Worm (Caenorhabditis elegans): ENCODE results near the gene F47G9.6.
"Not testable (repeated sequence)": the region's sequence is repeated elsewhere in the genome, so short reads cannot be mapped to it uniquely, and the experiment has no call there.

Gene F47G9.6

DNA sequence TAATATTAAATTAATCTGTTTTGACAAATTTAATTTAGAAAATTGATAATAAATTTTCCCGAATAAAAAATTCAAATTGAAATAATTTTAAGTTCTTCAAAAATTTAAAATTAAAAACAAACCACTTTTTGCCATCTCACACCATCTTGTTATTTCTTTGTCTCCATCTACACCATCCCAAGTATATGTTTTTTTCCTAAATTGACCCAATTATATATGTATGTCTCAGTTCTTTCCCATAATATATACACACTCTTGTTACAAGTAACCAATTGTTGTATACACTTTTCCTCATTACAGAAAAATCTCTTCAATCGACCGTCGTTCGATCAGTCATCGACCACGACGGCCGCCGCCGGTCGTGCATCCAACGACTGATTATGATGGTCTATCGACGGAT, 46.9 kb upstream of the F47G9.6 start, which contains the start of gene gly-20:
Gene gly-20 (plus strand): TSS at position 301 of the 400 bp plus-strand sequence.
- no peak for TF ChIP-seq lin-26 (GFP tag; IDR thresholded peaks at IDR 0.05)
- TF ChIP-seq mes-4 (tag; optimal IDR thresholded peaks at IDR 0.05) = no peak
- no peak for TF ChIP-seq F33H1.4 (GFP tag; IDR thresholded peaks at IDR 0.05)
- no peak for TF ChIP-seq K11D2.4 (GFP tag; IDR thresholded peaks at IDR 0.05)
- TF ChIP-seq F37B4.10 (GFP tag; IDR thresholded peaks at IDR 0.05) = no peak
- no peak for TF ChIP-seq unc-62 (GFP tag; optimal IDR thresholded peaks at IDR 0.05)
- no peak for TF ChIP-seq ets-4 (GFP tag; optimal IDR thresholded peaks at IDR 0.05)
- TF ChIP-seq tbx-9 (tag; optimal IDR thresholded peaks at IDR 0.05; ENCODE audit: borderline replicate concordance) = no peak
- no peak for TF ChIP-seq ztf-26 (tag; optimal IDR thresholded peaks at IDR 0.05)
- TF ChIP-seq ceh-100 (GFP tag; IDR thresholded peaks at IDR 0.05) = no peak
- no peak for TF ChIP-seq B0019.2 (GFP tag; conservative IDR thresholded peaks at IDR 0.05)
- TF ChIP-seq sdz-38 (tag; optimal IDR thresholded peaks at IDR 0.05) = no peak
- TF ChIP-seq T07F8.4 (tag; optimal IDR thresholded peaks at IDR 0.05) = no peak
- TF ChIP-seq ztf-3 (GFP tag; optimal IDR thresholded peaks at IDR 0.05) = no peak
- no peak for TF ChIP-seq hlh-12 (tag; optimal IDR thresholded peaks at IDR 0.05)
- TF ChIP-seq hmg-20 (GFP tag; IDR thresholded peaks at IDR 0.05) = no peak
- TF ChIP-seq lin-54 (GFP tag; optimal IDR thresholded peaks at IDR 0.05) = no peak
- no peak for TF ChIP-seq Y95B8A.8 (GFP tag; IDR thresholded peaks at IDR 0.05)
- TF ChIP-seq chd-7 (tag; optimal IDR thresholded peaks at IDR 0.05) = no peak
- no peak for TF ChIP-seq egl-44 (GFP tag; IDR thresholded peaks at IDR 0.05)

ce11 chrV:11286114-11286513, 43.1 kb upstream of the F47G9.6 start, which contains the start of gene C03E10.3:
Gene C03E10.3 (plus strand): TSS chrV:11286414.
- TF ChIP-seq sptf-2 (GFP tag; optimal IDR thresholded peaks at IDR 0.05); ceh-58 (GFP tag; IDR thresholded peaks at IDR 0.05); D2030.7 (GFP tag; IDR thresholded peaks at IDR 0.05): not testable (repeated sequence)

ce11 chrV:11290888-11291287, 38.3 kb upstream of the F47G9.6 start, which contains the start of gene C03E10.1:
Gene C03E10.1 (plus strand): TSS chrV:11291188.
- TF ChIP-seq T26A5.8 (tag; optimal IDR thresholded peaks at IDR 0.05) (no peak), ztf-22 (GFP tag; optimal IDR thresholded peaks at IDR 0.05) (no peak), rcor-1 (GFP tag; IDR thresholded peaks at IDR 0.05) (no peak), repo-1 (tag; optimal IDR thresholded peaks at IDR 0.05) (no peak), B0336.3 (GFP tag; IDR thresholded peaks at IDR 0.05) (no peak), sea-2 (GFP tag; IDR thresholded peaks at IDR 0.05) (no peak), dpl-1 (GFP tag; optimal IDR thresholded peaks at IDR 0.05) (no peak), lin-35 (GFP tag; optimal IDR thresholded peaks at IDR 0.05) (no peak), ztf-26 (tag; optimal IDR thresholded peaks at IDR 0.05) (no peak), F33H1.4 (GFP tag; IDR thresholded peaks at IDR 0.05) (no peak)

- TF ChIP-seq mes-4 (tag; optimal IDR thresholded peaks at IDR 0.05) = no peak
- no peak for TF ChIP-seq hrde-1 (tag; optimal IDR thresholded peaks at IDR 0.05; ENCODE audit: borderline replicate concordance)
- TF ChIP-seq aptf-3 (GFP tag; IDR thresholded peaks at IDR 0.05) = no peak
- no peak for TF ChIP-seq ztf-18 (tag; optimal IDR thresholded peaks at IDR 0.05)
- TF ChIP-seq B0035.1 (tag; optimal IDR thresholded peaks at IDR 0.05) = no peak
- no peak for TF ChIP-seq hlh-12 (tag; optimal IDR thresholded peaks at IDR 0.05)
- peak; percentile 24 for TF ChIP-seq snpc-1.1 (tag; optimal IDR thresholded peaks at IDR 0.05; ENCODE audit: insufficient read depth)
- no peak for TF ChIP-seq attf-3 (GFP tag; conservative IDR thresholded peaks at IDR 0.05)
- peak; percentile 3 for TF ChIP-seq snpc-4 (GFP tag; optimal IDR thresholded peaks at IDR 0.05)
- TF ChIP-seq snpc-4 (tag; optimal IDR thresholded peaks at IDR 0.05) = peak in 2 of 4 experiments; percentile 68 to 86
These were observed 36.5 kb upstream of the F47G9.6 start for ce11 chrV:11292682-11293081.

All from whole organism, young adult.